Fruit fly (Drosophila melanogaster) whole organism, pupa: ENCODE measurements around the gene Grip.

Experiments used
- CG12605 ChIP-seq: fragments of 200-800 bp; sonication (Bioruptor generic); IDR thresholded peaks from 2 replicates; pipeline ENCODE4 v1.3.6; 2022; ENCODE audit warnings: missing biosample characterization, missing genetic modification characterization
- CG14655 ChIP-seq: fragments of 200-800 bp; sonication (Bioruptor generic); optimal IDR thresholded peaks from 3 replicates; lab custom pipeline; 2017; ENCODE audit warnings: mild to moderate bottlenecking, missing biosample characterization, missing genetic modification reagents, missing genetic modification characterization
- CG4496 ChIP-seq: fragments of 200-800 bp; sonication (Bioruptor generic); IDR thresholded peaks from 3 replicates; pipeline ENCODE4 v1.3.6; 2022; ENCODE audit warnings: missing biosample characterization, missing genetic modification characterization
- CG8159 ChIP-seq: fragments of 200-800 bp; sonication (Bioruptor generic); optimal IDR thresholded peaks from 3 replicates; lab custom pipeline; 2018; ENCODE audit warnings: missing biosample characterization, mild to moderate bottlenecking, missing genetic modification characterization, moderate library complexity
- CG9948 ChIP-seq: fragments of 200-800 bp; sonication (Bioruptor generic); optimal IDR thresholded peaks from 2 replicates; lab custom pipeline; 2018; ENCODE audit warnings: missing biosample characterization, mild to moderate bottlenecking, missing genetic modification characterization, moderate library complexity
- Ets98B ChIP-seq: fragments of 200-800 bp; sonication (Bioruptor generic); IDR thresholded peaks from 2 replicates; pipeline ENCODE4 v1.3.6; 2022; ENCODE audit warnings: missing biosample characterization, missing genetic modification characterization
- Snoo ChIP-seq: fragments of 200-800 bp; sonication (Bioruptor generic); optimal IDR thresholded peaks from 3 replicates; lab custom pipeline; 2017; ENCODE audit warnings: missing biosample characterization, mild to moderate bottlenecking, missing genetic modification characterization, inconsistent platforms
- rn ChIP-seq: fragments of 200-800 bp; sonication (Bioruptor generic); IDR thresholded peaks from 2 replicates; pipeline ENCODE4 v1.3.6; 2022; ENCODE audit warnings: missing biosample characterization, missing genetic modification characterization

dm6 chrX:6024638-6025037, 58.6 kb downstream of the Grip start:
- TF ChIP-seq CG8159 (peak; percentile 73), CG12605 (GFP tag; lab: Robert Waterston, UW) (no peak), CG9948 (tag; lab: Kevin White, UChicago) (peak; percentile 38), CG4496 (GFP tag; lab: Robert Waterston, UW) (peak; percentile 50; the same call in 1 of the 3 replicates), CG14655 (no peak), Snoo (tag; lab: Kevin White, UChicago) (peak; percentile 27), rn (GFP tag; lab: Robert Waterston, UW) (0 out of 2 replicates have a peak, but pooled peaks have one; percentile 10), Ets98B (GFP tag; lab: Robert Waterston, UW) (no peak)
